Worm (Caenorhabditis elegans): ENCODE data around the gene ZK353.10.
"Not testable (repeated sequence)": the region's sequence is repeated elsewhere in the genome, so short reads cannot be mapped to it uniquely, and the experiment has no call there.

DNA sequence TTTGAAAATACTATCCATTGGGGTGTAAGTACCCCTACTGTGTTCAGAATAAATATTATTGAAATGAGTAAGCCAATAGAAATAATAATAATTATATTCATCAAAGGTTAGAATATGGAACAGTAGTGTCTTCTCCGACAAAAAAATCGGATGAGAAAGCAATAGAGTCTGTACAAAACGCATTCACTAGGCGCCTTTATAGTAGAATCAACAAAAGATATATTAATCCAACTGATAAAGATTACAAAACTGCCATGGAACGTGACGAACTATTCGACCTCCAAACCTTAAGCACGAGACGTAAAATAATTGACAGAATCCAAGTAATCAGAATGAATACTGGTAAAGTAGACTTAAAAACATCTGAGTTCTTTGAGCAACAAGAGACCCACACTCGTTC is 46.4 kb downstream of the ZK353.10 start, which contains the start of gene clc-29:
- not testable (repeated sequence) for TF ChIP-seq hlh-6 (tag; optimal IDR thresholded peaks at IDR 0.05); C38D4.7 (GFP tag; optimal IDR thresholded peaks at IDR 0.05); hlh-30 (tag; optimal IDR thresholded peaks at IDR 0.05; ENCODE audit: insufficient read depth); ama-1 (optimal IDR thresholded peaks at IDR 0.05); unc-55 (GFP tag; optimal IDR thresholded peaks at IDR 0.05); elt-2 (tag; optimal IDR thresholded peaks at IDR 0.05)

Data from whole organism, late embryonic.